Fruit fly (Drosophila melanogaster): ENCODE data around the gene Arfrp1.

Gene Arfrp1

DNA sequence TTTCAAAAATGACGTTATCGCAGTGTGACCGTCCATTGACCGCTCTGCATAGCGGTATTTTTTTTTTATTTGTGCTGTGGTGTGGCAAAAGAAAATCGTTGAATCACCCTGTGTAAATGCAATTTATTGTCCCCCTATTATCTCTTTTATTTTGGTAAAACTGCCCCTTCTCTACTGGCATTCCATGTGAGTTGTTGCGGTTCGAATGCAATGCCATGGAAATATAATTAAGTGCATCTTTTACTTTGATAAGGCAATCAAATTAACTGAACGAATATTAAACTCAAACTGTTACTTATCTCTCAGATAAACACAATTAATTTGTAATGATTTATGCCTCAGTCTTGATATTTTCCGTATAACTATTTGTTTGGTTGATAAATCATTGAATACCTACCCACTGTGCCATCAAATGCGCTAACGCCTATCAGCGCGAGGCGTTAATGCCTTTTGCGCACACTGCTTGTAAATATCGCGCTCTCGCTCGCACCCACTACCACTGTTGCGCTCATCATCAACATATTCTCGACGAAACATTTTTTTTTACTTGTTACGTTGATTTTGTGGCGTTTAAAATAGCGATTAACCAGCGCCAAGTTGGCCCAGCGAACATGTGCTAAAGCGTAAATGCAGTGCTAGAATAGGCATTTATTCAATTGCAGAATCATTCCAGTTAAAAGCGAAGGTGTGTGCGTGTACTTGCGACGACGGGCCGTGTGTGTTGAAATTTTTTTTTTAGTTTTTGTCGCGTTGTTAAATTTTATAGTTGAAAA lies 2.4 kb downstream of the Arfrp1 start (continued):
- TF ChIP-seq CG18764 (GFP tag; optimal IDR thresholded peaks at IDR 0.05) (no peak), CG10654 (GFP tag; optimal IDR thresholded peaks at IDR 0.05) (peak; percentile 19), CG7271 (tag; optimal IDR thresholded peaks at IDR 0.05) (no peak), Atf6 (GFP tag; IDR thresholded peaks at IDR 0.05) (no peak), CG6689 (GFP tag; IDR thresholded peaks at IDR 0.05) (peak; percentile 55), sens-2 (GFP tag; IDR thresholded peaks at IDR 0.05) (no peak), NfI (GFP tag; optimal IDR thresholded peaks at IDR 0.05) (peak; percentile 45), scrt (GFP tag; optimal IDR thresholded peaks at IDR 0.05) (peak; percentile 37), CG30403 (GFP tag; optimal IDR thresholded peaks at IDR 0.05) (peak; percentile 72), kni (GFP tag; optimal IDR thresholded peaks at IDR 0.05) (no peak), Bgb (GFP tag; IDR thresholded peaks at IDR 0.05; ENCODE audit: partially characterized antibody) (no peak), Pdp1 (GFP tag; optimal IDR thresholded peaks at IDR 0.05) (peak; percentile 51 to 63), Blimp-1 (GFP tag; optimal IDR thresholded peaks at IDR 0.05) (peak; percentile 28), CrebB (tag; optimal IDR thresholded peaks at IDR 0.05) (no peak), Dp (GFP tag; optimal IDR thresholded peaks at IDR 0.05) (peak; percentile 53), CG7556 (GFP tag; optimal IDR thresholded peaks at IDR 0.05) (peak; percentile 45), CG10366 (GFP tag; IDR thresholded peaks at IDR 0.05) (peak; percentile 43; the same call in 1 of the 2 replicates), wek (GFP tag; optimal IDR thresholded peaks at IDR 0.05) (peak; percentile 38), CG2116 (GFP tag; optimal IDR thresholded peaks at IDR 0.05) (peak; percentile 45), CG6854 (GFP tag; optimal IDR thresholded peaks at IDR 0.05) (peak; percentile 3), bcd (GFP tag; optimal IDR thresholded peaks at IDR 0.05) (peak; percentile 55), Tbp (GFP tag; optimal IDR thresholded peaks at IDR 0.05) (no peak), cato (GFP tag; optimal IDR thresholded peaks at IDR 0.05; ENCODE audit: borderline replicate concordance) (peak; percentile 45), H2.0 (GFP tag; IDR thresholded peaks at IDR 0.05) (peak; percentile 36), zfh1 (GFP tag; IDR thresholded peaks at IDR 0.05) (0 out of 3 replicates have a peak, but pooled peaks have one; percentile 19), Ets65A (GFP tag) (peak; percentile 54), HLH3B (GFP tag; IDR thresholded peaks at IDR 0.05) (0 out of 2 replicates have a peak, but pooled peaks have one; percentile 9), CG9817 (tag; optimal IDR thresholded peaks at IDR 0.05) (peak; percentile 38), otp (GFP tag; IDR thresholded peaks at IDR 0.05) (0 out of 3 replicates have a peak, but pooled peaks have one; percentile 28), usp (GFP tag; optimal IDR thresholded peaks at IDR 0.05) (no peak), CG17802 (tag; optimal IDR thresholded peaks at IDR 0.05) (peak; percentile 30), Lhr (GFP tag; optimal IDR thresholded peaks at IDR 0.05) (peak; percentile 61), nmo (GFP tag; optimal IDR thresholded peaks at IDR 0.05) (peak; percentile 65), CG15696 (tag; optimal IDR thresholded peaks at IDR 0.05) (peak; percentile 35), tin (GFP tag; optimal IDR thresholded peaks at IDR 0.05) (peak; percentile 60), CG11560 (tag; IDR thresholded peaks at IDR 0.05) (no peak), z (GFP tag; IDR thresholded peaks at IDR 0.05) (no peak), D (optimal IDR thresholded peaks at IDR 0.05) (no peak), D (GFP tag; optimal IDR thresholded peaks at IDR 0.05) (peak; percentile 27), jing (GFP tag; optimal IDR thresholded peaks at IDR 0.05) (peak; percentile 43), Hr51 (GFP tag; optimal IDR thresholded peaks at IDR 0.05) (peak in 1 of 2 experiments; percentile 59), exex (tag; optimal IDR thresholded peaks at IDR 0.05) (no peak), CG10462 (GFP tag; optimal IDR thresholded peaks at IDR 0.05) (no peak), CG1024 (GFP tag; IDR thresholded peaks at IDR 0.05) (no peak), CG18476 (GFP tag; optimal IDR thresholded peaks at IDR 0.05) (peak; percentile 55), CG12391 (tag; optimal IDR thresholded peaks at IDR 0.05) (peak; percentile 70), sc (optimal IDR thresholded peaks at IDR 0.05) (no peak), sc (GFP tag; optimal IDR thresholded peaks at IDR 0.05) (peak; percentile 10), Hr78 (GFP tag; optimal IDR thresholded peaks at IDR 0.05) (no peak)

All from whole organism, embryonic.